Fruit fly (Drosophila melanogaster): ENCODE data around the gene CG13045.

Gene CG13045

DNA sequence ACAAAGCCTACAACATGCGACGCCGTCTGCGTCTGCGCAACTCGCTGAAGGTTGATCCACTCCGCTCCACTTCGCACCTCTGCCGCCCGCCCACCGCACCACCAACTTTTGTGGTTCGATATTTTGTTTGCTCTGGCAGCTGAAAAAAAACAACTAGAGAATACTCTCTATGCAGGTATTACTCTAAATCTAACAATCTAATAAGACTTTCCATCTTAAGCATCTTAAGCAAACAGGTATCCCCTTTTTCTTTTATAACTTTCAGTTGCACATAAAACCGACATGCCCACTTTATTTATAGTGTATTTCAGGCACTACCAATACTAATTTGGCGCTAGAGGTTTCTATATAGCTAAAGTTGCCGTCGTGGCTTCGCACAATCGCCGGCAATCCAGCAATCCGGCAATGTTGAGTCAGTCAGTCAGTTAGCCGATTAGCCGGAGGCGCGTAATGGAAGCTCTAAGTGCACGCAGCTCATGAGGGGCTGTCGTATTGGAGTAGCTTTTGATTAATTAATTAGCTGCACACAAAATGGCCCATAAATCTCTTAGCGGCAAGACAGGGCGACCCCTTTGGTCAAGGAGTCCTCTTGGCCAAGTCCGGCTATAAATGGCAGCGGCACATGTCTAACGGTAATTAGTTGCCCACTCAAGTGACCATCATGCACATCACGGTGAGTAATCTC is 37.6 kb upstream of the CG13045 start, which contains the start of gene CG13058 (continued):
- no peak for TF ChIP-seq Camta (GFP tag; optimal IDR thresholded peaks at IDR 0.05)
- peak; percentile 15; the same call in 1 of the 2 replicates for TF ChIP-seq Doc2 (GFP tag; IDR thresholded peaks at IDR 0.05)
- no peak for TF ChIP-seq phol (tag; optimal IDR thresholded peaks at IDR 0.05)
- 0 out of 3 replicates have a peak, but pooled peaks have one; percentile 41 for TF ChIP-seq CG7357 (GFP tag; IDR thresholded peaks at IDR 0.05)
- peak; percentile 69 for TF ChIP-seq crol (GFP tag; IDR thresholded peaks at IDR 0.05)
- TF ChIP-seq ind (GFP tag; optimal IDR thresholded peaks at IDR 0.05), result peak; percentile 50
- no peak for TF ChIP-seq zfh1 (GFP tag; IDR thresholded peaks at IDR 0.05)
- TF ChIP-seq ttk (GFP tag; IDR thresholded peaks at IDR 0.05), result peak; percentile 44
- peak; percentile 74 for TF ChIP-seq seq (GFP tag; IDR thresholded peaks at IDR 0.05)
- no peak for TF ChIP-seq CG8478 (optimal IDR thresholded peaks at IDR 0.05)
- TF ChIP-seq CG1603 (tag; optimal IDR thresholded peaks at IDR 0.05), result peak; percentile 28
- peak; percentile 64 for TF ChIP-seq Ptx1 (GFP tag; IDR thresholded peaks at IDR 0.05)
- no peak for TF ChIP-seq CG4282 (GFP tag; optimal IDR thresholded peaks at IDR 0.05)
- TF ChIP-seq jing (GFP tag; optimal IDR thresholded peaks at IDR 0.05), result peak; percentile 42
- TF ChIP-seq amos (GFP tag; IDR thresholded peaks at IDR 0.05; ENCODE audit: partially characterized antibody), result no peak
- TF ChIP-seq Drgx (GFP tag; IDR thresholded peaks at IDR 0.05), result peak; percentile 65
- TF ChIP-seq psq (GFP tag; optimal IDR thresholded peaks at IDR 0.05), result no peak
- no peak for TF ChIP-seq CG3726 (GFP tag; IDR thresholded peaks at IDR 0.05)
- TF ChIP-seq Adf1 (GFP tag; IDR thresholded peaks at IDR 0.05), result peak; percentile 46
- no peak for TF ChIP-seq repo (GFP tag; optimal IDR thresholded peaks at IDR 0.05)
- no peak for TF ChIP-seq CG17612 (GFP tag; IDR thresholded peaks at IDR 0.05)
- TF ChIP-seq CG12155 (GFP tag; optimal IDR thresholded peaks at IDR 0.05), result peak; percentile 29
- TF ChIP-seq stc (GFP tag; IDR thresholded peaks at IDR 0.05), result no peak
- no peak for TF ChIP-seq CG9876 (GFP tag; optimal IDR thresholded peaks at IDR 0.05)
- no peak for TF ChIP-seq CG8359 (GFP tag; optimal IDR thresholded peaks at IDR 0.05; ENCODE audit: borderline replicate concordance)
- no peak for TF ChIP-seq CG10979 (tag; optimal IDR thresholded peaks at IDR 0.05)
- peak; percentile 18 for TF ChIP-seq Max (GFP tag; optimal IDR thresholded peaks at IDR 0.05)
- no peak for TF ChIP-seq schlank (tag; optimal IDR thresholded peaks at IDR 0.05)
- peak; percentile 67 for TF ChIP-seq unpg (GFP tag; optimal IDR thresholded peaks at IDR 0.05)
- no peak for TF ChIP-seq CG6272 (GFP tag; IDR thresholded peaks at IDR 0.05)
- peak; percentile 67 for TF ChIP-seq sisA (GFP tag; IDR thresholded peaks at IDR 0.05)
- no peak for TF ChIP-seq CTCF (GFP tag; optimal IDR thresholded peaks at IDR 0.05)
- TF ChIP-seq nerfin-1 (tag; optimal IDR thresholded peaks at IDR 0.05), result no peak
- peak; percentile 16 for TF ChIP-seq maf-S (GFP tag; optimal IDR thresholded peaks at IDR 0.05)
- TF ChIP-seq peb (GFP tag; IDR thresholded peaks at IDR 0.05), result no peak
- no peak for TF ChIP-seq tna (GFP tag; IDR thresholded peaks at IDR 0.05; ENCODE audit: partially characterized antibody)
- no peak for TF ChIP-seq CG12104 (GFP tag; optimal IDR thresholded peaks at IDR 0.05)
- TF ChIP-seq CG9817 (tag; optimal IDR thresholded peaks at IDR 0.05), result peak; percentile 71
- no peak for TF ChIP-seq en (GFP tag; optimal IDR thresholded peaks at IDR 0.05)
- TF ChIP-seq tap (tag; optimal IDR thresholded peaks at IDR 0.05), result peak; percentile 59
- peak; percentile 7 for TF ChIP-seq MTF-1 (GFP tag; optimal IDR thresholded peaks at IDR 0.05; ENCODE audit: borderline replicate concordance)
- no peak for TF ChIP-seq insv (GFP tag; optimal IDR thresholded peaks at IDR 0.05)
- no peak for TF ChIP-seq zen2 (GFP tag; IDR thresholded peaks at IDR 0.05; ENCODE audit: partially characterized antibody)
- peak; percentile 59 for TF ChIP-seq CG1024 (GFP tag; IDR thresholded peaks at IDR 0.05)
- TF ChIP-seq fru (optimal IDR thresholded peaks at IDR 0.05), result no peak
- TF ChIP-seq CG7963 (GFP tag; IDR thresholded peaks at IDR 0.05; ENCODE audit: partially characterized antibody), result no peak
- no peak for TF ChIP-seq ato (GFP tag; IDR thresholded peaks at IDR 0.05; ENCODE audit: partially characterized antibody)
- TF ChIP-seq CG9797 (GFP tag; optimal IDR thresholded peaks at IDR 0.05), result no peak
- TF ChIP-seq CG34224 (GFP tag; IDR thresholded peaks at IDR 0.05; ENCODE audit: partially characterized antibody), result no peak
- peak; percentile 38 for TF ChIP-seq cwo (GFP tag; optimal IDR thresholded peaks at IDR 0.05)
- no peak for TF ChIP-seq CG32532 (GFP tag; IDR thresholded peaks at IDR 0.05)
- peak; percentile 22 for TF ChIP-seq CG4424 (GFP tag; optimal IDR thresholded peaks at IDR 0.05)

Data from whole organism, embryonic.